Fruit fly (Drosophila melanogaster) whole organism, embryonic: ENCODE results near the gene Gr89a.

Experiments used
- Abd-B ChIP-seq: fragments of 200-800 bp; sonication (Bioruptor generic); optimal IDR thresholded peaks from 2 replicates; lab custom pipeline; 2018; ENCODE audit warnings: missing biosample characterization, mild to moderate bottlenecking, missing genetic modification characterization, moderate library complexity
- BtbVII ChIP-seq: fragments of 200-800 bp; sonication (Bioruptor generic); optimal IDR thresholded peaks from 3 replicates; lab custom pipeline; 2017; ENCODE audit warnings: missing biosample characterization, mild to moderate bottlenecking, missing genetic modification characterization
- Bteb2 ChIP-seq: fragments of 200-800 bp; sonication (Bioruptor generic); optimal IDR thresholded peaks from 2 replicates; lab custom pipeline; 2016; ENCODE audit warnings: missing biosample characterization, missing genetic modification characterization
- CG10274 ChIP-seq: fragments of 200-800 bp; sonication (Bioruptor generic); optimal IDR thresholded peaks from 3 replicates; lab custom pipeline; 2017; ENCODE audit warnings: missing biosample characterization, mild to moderate bottlenecking, missing genetic modification characterization
- CG12071 ChIP-seq: fragments of 200-800 bp; sonication (Bioruptor generic); optimal IDR thresholded peaks from 3 replicates; lab custom pipeline; 2018; ENCODE audit warnings: missing biosample characterization, mild to moderate bottlenecking, missing genetic modification characterization
- CG12942 ChIP-seq: fragments of 200-800 bp; sonication (Bioruptor generic); optimal IDR thresholded peaks from 3 replicates; lab custom pipeline; 2016; ENCODE audit warnings: missing biosample characterization, missing genetic modification characterization
- CG15514 ChIP-seq: fragments of 200-800 bp; sonication (Bioruptor generic); optimal IDR thresholded peaks from 3 replicates; lab custom pipeline; 2017; ENCODE audit warnings: missing biosample characterization, missing genetic modification characterization, mild to moderate bottlenecking, moderate library complexity, missing genetic modification reagents
- CG1602 ChIP-seq: fragments of 200-800 bp; sonication (Bioruptor generic); optimal IDR thresholded peaks from 3 replicates; lab custom pipeline; 2016; ENCODE audit warnings: missing biosample characterization, missing genetic modification characterization
- CG17829 ChIP-seq: fragments of 200-800 bp; optimal IDR thresholded peaks from 2 replicates; lab custom pipeline; 2019; ENCODE audit warnings: missing biosample characterization, mild to moderate bottlenecking, missing genetic modification characterization, moderate library complexity
- CG18476 ChIP-seq: fragments of 200-800 bp; sonication (Bioruptor generic); optimal IDR thresholded peaks from 2 replicates; lab custom pipeline; 2016; ENCODE audit warnings: missing biosample characterization, mild to moderate bottlenecking, missing genetic modification characterization
- CG18599 ChIP-seq: fragments of 200-800 bp; sonication (Bioruptor generic); optimal IDR thresholded peaks from 3 replicates; lab custom pipeline; 2017; ENCODE audit warnings: missing biosample characterization, missing genetic modification characterization, mild to moderate bottlenecking, moderate library complexity, missing genetic modification reagents
- CG3407 ChIP-seq: fragments of 200-800 bp; sonication (Bioruptor generic); optimal IDR thresholded peaks from 2 replicates; lab custom pipeline; 2018; ENCODE audit warnings: missing biosample characterization, mild to moderate bottlenecking, missing genetic modification characterization
- CG34376 ChIP-seq: fragments of 200-800 bp; sonication (Bioruptor generic); optimal IDR thresholded peaks from 2 replicates; lab custom pipeline; 2018; ENCODE audit warnings: missing biosample characterization, mild to moderate bottlenecking, missing genetic modification characterization
- CG4282 ChIP-seq: fragments of 200-800 bp; sonication (Bioruptor generic); optimal IDR thresholded peaks from 2 replicates; lab custom pipeline; 2016; ENCODE audit warnings: missing biosample characterization, missing genetic modification characterization
- CG4360 ChIP-seq: fragments of 200-800 bp; sonication (Bioruptor generic); IDR thresholded peaks from 2 replicates; pipeline ENCODE4 v1.3.6; 2022; ENCODE audit warnings: missing biosample characterization, missing genetic modification characterization
- CG4617 ChIP-seq: fragments of 200-800 bp; sonication (Bioruptor generic); optimal IDR thresholded peaks from 3 replicates; lab custom pipeline; 2016; ENCODE audit warnings: missing biosample characterization, missing genetic modification characterization, borderline replicate concordance
- CG7372 ChIP-seq: fragments of 200-800 bp; sonication (Bioruptor generic); IDR thresholded peaks from 2 replicates; pipeline ENCODE4 v1.3.6; 2022; ENCODE audit warnings: missing biosample characterization, missing genetic modification characterization
- CG7786 ChIP-seq: fragments of 200-800 bp; sonication (Bioruptor generic); optimal IDR thresholded peaks from 2 replicates; lab custom pipeline; 2016; ENCODE audit warnings: missing biosample characterization, missing genetic modification characterization
- Eip74EF ChIP-seq, 2 experiments: fragments of 200-800 bp in 1 of 2; fragments of >200 bp in 1 of 2; sonication (Bioruptor generic) in 1 of 2; optimal IDR thresholded peaks; 2 replicates each; lab custom pipeline; 2017 to 2019; ENCODE audit warnings: missing biosample characterization in 2 of 2, missing genetic modification characterization in 2 of 2, mild to moderate bottlenecking in 1 of 2, moderate library complexity in 1 of 2
- Gug ChIP-seq: fragments of 200-800 bp; sonication (Bioruptor generic); IDR thresholded peaks from 4 replicates; pipeline ENCODE4 v1.3.6; 2022; ENCODE audit warnings: missing biosample characterization, missing genetic modification characterization
- HLH3B ChIP-seq: fragments of 200-800 bp; sonication (Bioruptor generic); IDR thresholded peaks from 2 replicates; pipeline ENCODE4 v1.3.6; 2022; ENCODE audit warnings: missing biosample characterization, missing genetic modification characterization
- Hr3 ChIP-seq: fragments of 200-800 bp; sonication (Bioruptor generic); optimal IDR thresholded peaks from 3 replicates; lab custom pipeline; 2016; ENCODE audit warnings: missing biosample characterization, missing genetic modification characterization
- NC2β ChIP-seq: fragments of 200-800 bp; sonication (Bioruptor generic); optimal IDR thresholded peaks from 2 replicates; lab custom pipeline; 2016; ENCODE audit warnings: missing biosample characterization, missing genetic modification characterization
- Ravus ChIP-seq: fragments of 200-800 bp; sonication (Bioruptor generic); IDR thresholded peaks from 2 replicates; pipeline ENCODE4 v1.3.6; 2022; ENCODE audit warnings: missing biosample characterization, missing genetic modification characterization
- Scr ChIP-seq: fragments of 200-800 bp; sonication (Bioruptor generic); IDR thresholded peaks from 2 replicates; pipeline ENCODE4 v1.3.6; 2022; ENCODE audit warnings: missing biosample characterization, missing genetic modification characterization; ENCODE audit not compliant: partially characterized antibody
- Six4 ChIP-seq: fragments of 200-800 bp; sonication (Bioruptor generic); optimal IDR thresholded peaks from 2 replicates; lab custom pipeline; 2016; ENCODE audit warnings: missing biosample characterization, missing genetic modification characterization
- Sox102F ChIP-seq: fragments of 200-800 bp; sonication (Bioruptor generic); optimal IDR thresholded peaks from 2 replicates; lab custom pipeline; 2018; ENCODE audit warnings: missing biosample characterization, mild to moderate bottlenecking, missing genetic modification characterization, moderate library complexity
- Tbp ChIP-seq: fragments of >200 bp; optimal IDR thresholded peaks from 2 replicates; lab custom pipeline; 2018; ENCODE audit warnings: missing biosample characterization, missing genetic modification characterization
- ab ChIP-seq: fragments of 200-800 bp; sonication (Bioruptor generic); optimal IDR thresholded peaks from 2 replicates; lab custom pipeline; 2016; ENCODE audit warnings: missing biosample characterization, missing genetic modification characterization
- abd-A ChIP-seq: fragments of 200-800 bp; sonication (Bioruptor generic); optimal IDR thresholded peaks from 3 replicates; lab custom pipeline; 2019; ENCODE audit warnings: missing biosample characterization, mild to moderate bottlenecking, missing genetic modification characterization, moderate library complexity
- ato ChIP-seq: fragments of 200-800 bp; sonication (Bioruptor generic); IDR thresholded peaks from 2 replicates; pipeline ENCODE4 v1.3.6; 2022; ENCODE audit warnings: missing biosample characterization, missing genetic modification characterization; ENCODE audit not compliant: partially characterized antibody
- bbx ChIP-seq: fragments of 200-800 bp; sonication (Bioruptor generic); IDR thresholded peaks from 2 replicates; pipeline ENCODE4 v1.3.6; 2022; ENCODE audit warnings: missing biosample characterization, missing genetic modification characterization; ENCODE audit not compliant: partially characterized antibody
- bigmax ChIP-seq: fragments of 200-800 bp; sonication (Bioruptor generic); optimal IDR thresholded peaks from 2 replicates; lab custom pipeline; 2018; ENCODE audit warnings: missing biosample characterization, mild to moderate bottlenecking, missing genetic modification characterization
- chif ChIP-seq, 2 experiments: fragments of 200-800 bp; sonication (Bioruptor generic); optimal IDR thresholded peaks; 3 replicates each; lab custom pipeline; 2016; ENCODE audit warnings: missing biosample characterization in 2 of 2, missing genetic modification characterization in 2 of 2
- crp ChIP-seq, 2 experiments: fragments of 200-800 bp; sonication (Bioruptor generic); optimal IDR thresholded peaks; 2 replicates in 1 of 2; 3 replicates in 1 of 2; lab custom pipeline; 2017; ENCODE audit warnings: missing biosample characterization in 2 of 2, missing genetic modification characterization in 2 of 2, mild to moderate bottlenecking in 1 of 2, moderate library complexity in 1 of 2
- da ChIP-seq: fragments of 200-800 bp; sonication (Bioruptor generic); optimal IDR thresholded peaks from 2 replicates; lab custom pipeline; 2016; ENCODE audit warnings: missing biosample characterization, missing genetic modification characterization
- dan ChIP-seq: fragments of 200-800 bp; sonication (Bioruptor generic); IDR thresholded peaks from 2 replicates; pipeline ENCODE4 v1.3.6; 2022; ENCODE audit warnings: missing biosample characterization, missing genetic modification characterization
- gcm2 ChIP-seq: fragments of 200-800 bp; sonication (Bioruptor generic); optimal IDR thresholded peaks from 2 replicates; lab custom pipeline; 2016; ENCODE audit warnings: missing biosample characterization, missing genetic modification characterization
- gfzf ChIP-seq: fragments of 200-800 bp; sonication (Bioruptor generic); optimal IDR thresholded peaks from 2 replicates; lab custom pipeline; 2016; ENCODE audit warnings: missing biosample characterization, mild to moderate bottlenecking, missing genetic modification characterization, moderate library complexity
- gt ChIP-seq: fragments of 200-800 bp; sonication (Bioruptor generic); IDR thresholded peaks from 2 replicates; pipeline ENCODE4 v1.3.6; 2022; ENCODE audit warnings: missing biosample characterization, missing genetic modification characterization
- kni ChIP-seq: fragments of 200-800 bp; sonication (Bioruptor generic); optimal IDR thresholded peaks from 3 replicates; lab custom pipeline; 2017; ENCODE audit warnings: mild to moderate bottlenecking, missing biosample characterization, missing genetic modification reagents, missing genetic modification characterization
- luna ChIP-seq: fragments of 200-800 bp; sonication (Bioruptor generic); optimal IDR thresholded peaks from 2 replicates; lab custom pipeline; 2016; ENCODE audit warnings: missing biosample characterization, missing genetic modification characterization
- nau ChIP-seq: fragments of 200-800 bp; sonication (Bioruptor generic); optimal IDR thresholded peaks from 3 replicates; lab custom pipeline; 2017; ENCODE audit warnings: missing biosample characterization, mild to moderate bottlenecking, missing genetic modification characterization, missing genetic modification reagents
- onecut ChIP-seq: fragments of 200-800 bp; sonication (Bioruptor generic); IDR thresholded peaks from 2 replicates; pipeline ENCODE4 v1.3.6; 2022; ENCODE audit warnings: missing biosample characterization, missing genetic modification characterization
- p53 ChIP-seq: fragments of 200-800 bp; sonication (Bioruptor generic); optimal IDR thresholded peaks from 2 replicates; lab custom pipeline; 2016; ENCODE audit warnings: missing biosample characterization, missing genetic modification characterization
- schlank ChIP-seq: fragments of 200-800 bp; sonication (Bioruptor generic); optimal IDR thresholded peaks from 2 replicates; lab custom pipeline; 2018; ENCODE audit warnings: missing biosample characterization, mild to moderate bottlenecking, missing genetic modification characterization
- tap ChIP-seq: fragments of 200-800 bp; optimal IDR thresholded peaks from 3 replicates; lab custom pipeline; 2019; ENCODE audit warnings: missing biosample characterization, mild to moderate bottlenecking, missing genetic modification characterization, moderate library complexity
- trem ChIP-seq: fragments of 200-800 bp; optimal IDR thresholded peaks from 3 replicates; lab custom pipeline; 2019; ENCODE audit warnings: missing biosample characterization, mild to moderate bottlenecking, missing genetic modification characterization, moderate library complexity
- unpg ChIP-seq: fragments of 200-800 bp; sonication (Bioruptor generic); optimal IDR thresholded peaks from 3 replicates; lab custom pipeline; 2018; ENCODE audit warnings: missing biosample characterization, mild to moderate bottlenecking, missing genetic modification characterization, moderate library complexity

The Gr89a gene

DNA sequence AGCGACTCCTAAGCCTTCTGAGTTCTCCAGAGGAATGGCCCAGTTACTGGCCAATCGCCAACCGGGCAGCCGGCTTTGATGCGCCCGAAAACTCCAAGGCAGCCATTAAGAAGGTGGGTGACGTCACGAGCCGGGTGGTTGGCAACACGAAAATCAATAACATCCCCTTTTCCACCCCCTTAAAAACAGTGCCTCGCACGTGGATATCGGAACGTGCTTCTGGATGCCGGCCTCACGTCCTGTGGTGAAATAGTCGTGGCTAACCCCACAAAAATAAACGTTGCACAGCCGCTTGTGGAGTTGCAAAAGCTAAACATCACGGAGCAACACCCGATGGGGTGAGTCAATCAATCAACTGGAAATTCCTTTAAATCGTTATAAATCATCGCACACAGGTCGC, 42.2 kb downstream of the Gr89a start (continued):
- TF ChIP-seq Bteb2 (GFP tag; lab: Kevin White, UChicago) (no peak), BtbVII (GFP tag; lab: Kevin White, UChicago) (no peak), chif (GFP tag; optimal IDR thresholded peaks at IDR 0.05; lab: Kevin White, UChicago) (no peak), Gug (no peak), p53 (GFP tag; lab: Kevin White, UChicago) (no peak)

DNA sequence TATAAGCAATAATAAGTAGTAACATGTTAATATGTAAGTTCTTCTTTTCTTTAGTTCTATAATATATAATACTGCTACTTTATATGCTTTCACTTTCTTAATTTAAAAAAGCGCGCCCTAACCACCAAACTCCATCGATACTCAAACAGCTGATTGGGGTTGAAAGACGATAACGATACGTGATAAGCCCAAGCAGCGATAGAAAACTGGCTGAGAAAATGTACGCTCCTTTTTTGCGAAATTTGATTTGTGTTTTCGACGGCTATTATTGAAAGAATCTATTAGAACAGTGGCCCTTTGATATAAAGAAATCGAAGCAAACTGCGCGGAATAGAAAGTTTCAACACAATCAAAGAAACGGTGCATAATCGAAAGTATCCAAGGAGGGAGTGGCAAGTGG, 42.9 kb downstream of the Gr89a start, which contains the start of gene CG14883:
TSS of gene CG14883 (plus strand) at position 178 of the 400 bp plus-strand sequence.
- TF ChIP-seq da (GFP tag; lab: Kevin White, UChicago) (no peak), Tbp (no peak), CG34376 (GFP tag; lab: Kevin White, UChicago) (no peak), p53 (GFP tag; lab: Kevin White, UChicago) (no peak), tap (no peak), bbx (GFP tag; lab: Robert Waterston, UW) (peak; percentile 65; the same call in 1 of the 2 replicates), HLH3B (no peak), schlank (tag; lab: Kevin White, UChicago) (no peak), CG17829 (no peak), Six4 (GFP tag; lab: Kevin White, UChicago) (no peak), CG3407 (GFP tag; lab: Kevin White, UChicago) (no peak), Sox102F (GFP tag; lab: Kevin White, UChicago) (no peak), onecut (GFP tag; lab: Robert Waterston, UW) (no peak), nau (GFP tag; lab: Kevin White, UChicago) (no peak), Bteb2 (GFP tag; lab: Kevin White, UChicago) (no peak), CG12071 (GFP tag; lab: Kevin White, UChicago) (no peak), CG7372 (GFP tag; lab: Robert Waterston, UW) (no peak), gcm2 (GFP tag; lab: Kevin White, UChicago) (no peak), Ravus (GFP tag; lab: Robert Waterston, UW) (no peak), dan (GFP tag; lab: Robert Waterston, UW) (no peak), CG15514 (GFP tag; lab: Kevin White, UChicago) (no peak), luna (GFP tag; lab: Kevin White, UChicago) (no peak), CG4617 (GFP tag; lab: Kevin White, UChicago) (peak; percentile 27), CG18599 (GFP tag; lab: Kevin White, UChicago) (no peak), CG18476 (no peak), CG4282 (no peak), NC2β (GFP tag; lab: Kevin White, UChicago) (no peak), Eip74EF (GFP tag; optimal IDR thresholded peaks at IDR 0.05; lab: Kevin White, UChicago) (no peak), bigmax (GFP tag; lab: Kevin White, UChicago) (peak; percentile 79), gfzf (GFP tag; lab: Kevin White, UChicago) (no peak), CG10274 (no peak), kni (no peak), Abd-B (GFP tag; lab: Kevin White, UChicago) (no peak), CG7786 (no peak), Hr3 (no peak), CG1602 (no peak), trem (tag; lab: Kevin White, UChicago) (peak; percentile 58), CG4360 (GFP tag; lab: Robert Waterston, UW) (no peak), abd-A (no peak), CG12942 (GFP tag; lab: Kevin White, UChicago) (no peak), ab (GFP tag; lab: Kevin White, UChicago) (no peak), ato (peak; percentile 33; the same call in 1 of the 2 replicates), Scr (peak; percentile 53), crp (GFP tag; optimal IDR thresholded peaks at IDR 0.05; lab: Kevin White, UChicago) (peak in 1 of 2 experiments; percentile 89), gt (GFP tag; lab: Robert Waterston, UW) (no peak), unpg (GFP tag; lab: Kevin White, UChicago) (no peak)
